Worm (Caenorhabditis elegans): ENCODE results near the gene gpa-10.

Gene gpa-10

ce11 chrV:6875795-6876194, 21.2 kb upstream of the gpa-10 start:
- TF ChIP-seq unc-62 (GFP tag; optimal IDR thresholded peaks at IDR 0.05) = no peak

- no peak for TF ChIP-seq unc-62 (GFP tag; optimal IDR thresholded peaks at IDR 0.05)
Observed at ce11 chrV:6874735-6875134, 20.1 kb upstream of the gpa-10 start.

- TF ChIP-seq unc-62 (GFP tag; optimal IDR thresholded peaks at IDR 0.05) = no peak
Observed at ce11 chrV:6870004-6870403, 15.4 kb upstream of the gpa-10 start, which contains the start of gene frpr-18. frpr-18 (plus strand) TSS chrV:6870304.

- no peak for TF ChIP-seq unc-62 (GFP tag; optimal IDR thresholded peaks at IDR 0.05)
Observed at ce11 chrV:6846507-6846906, 8.1 kb downstream of the gpa-10 start, which contains the start of gene lgc-54. lgc-54 (minus strand) TSS chrV:6846607.

ce11 chrV:6842437-6842836, 12.2 kb downstream of the gpa-10 start, which contains the start of gene T15B7.1:
T15B7.1 (plus strand) TSS chrV:6842737.
- TF ChIP-seq unc-62 (GFP tag; optimal IDR thresholded peaks at IDR 0.05) = no peak

- no peak for TF ChIP-seq unc-62 (GFP tag; optimal IDR thresholded peaks at IDR 0.05)
Observed at ce11 chrV:6839008-6839407, 15.6 kb downstream of the gpa-10 start, which contains the start of gene hpo-8. hpo-8 (plus strand) TSS chrV:6839289.

- TF ChIP-seq unc-62 (GFP tag; optimal IDR thresholded peaks at IDR 0.05) = no peak
Observed at ce11 chrV:6838599-6838998, 16.0 kb downstream of the gpa-10 start, which contains the start of gene T15B7.15. T15B7.15 (minus strand) TSS chrV:6838665.

ce11 chrV:6836036-6836435, 18.6 kb downstream of the gpa-10 start:
- TF ChIP-seq unc-62 (GFP tag; optimal IDR thresholded peaks at IDR 0.05) = no peak

- TF ChIP-seq unc-62 (GFP tag; optimal IDR thresholded peaks at IDR 0.05) = no peak
Observed at ce11 chrV:6835242-6835641, 19.4 kb downstream of the gpa-10 start, which contains the start of the genes T15B7.14 and col-143. T15B7.14 (minus strand) TSS chrV:6835342. col-143 (plus strand) TSS chrV:6835635.

- no peak for TF ChIP-seq unc-62 (GFP tag; optimal IDR thresholded peaks at IDR 0.05)
Observed at ce11 chrV:6831539-6831938, 23.1 kb downstream of the gpa-10 start.

ce11 chrV:6830755-6831227, 23.8 kb downstream of the gpa-10 start, which contains the start of gene col-142:
col-142 (plus strand) TSS chrV:6831177.
- no peak for TF ChIP-seq unc-62 (GFP tag; optimal IDR thresholded peaks at IDR 0.05)

- no peak for TF ChIP-seq unc-62 (GFP tag; optimal IDR thresholded peaks at IDR 0.05)
Observed at ce11 chrV:6830075-6830474, 24.5 kb downstream of the gpa-10 start.

- no peak for TF ChIP-seq unc-62 (GFP tag; optimal IDR thresholded peaks at IDR 0.05)
Observed at ce11 chrV:6829404-6829803, 25.2 kb downstream of the gpa-10 start, which contains the start of gene col-141. col-141 (plus strand) TSS chrV:6829704.

ce11 chrV:6828786-6829185, 25.8 kb downstream of the gpa-10 start, which contains the start of gene dmsr-15:
dmsr-15 (minus strand) TSS chrV:6828886.
- no peak for TF ChIP-seq unc-62 (GFP tag; optimal IDR thresholded peaks at IDR 0.05)

- TF ChIP-seq unc-62 (GFP tag; optimal IDR thresholded peaks at IDR 0.05) = no peak
Observed at ce11 chrV:6823432-6823831, 31.2 kb downstream of the gpa-10 start.

- TF ChIP-seq unc-62 (GFP tag; optimal IDR thresholded peaks at IDR 0.05) = no peak
Observed at ce11 chrV:6821509-6821908, 33.1 kb downstream of the gpa-10 start, which contains the start of gene T15B7.8. T15B7.8 (plus strand) TSS chrV:6821809.

- no peak for TF ChIP-seq unc-62 (GFP tag; optimal IDR thresholded peaks at IDR 0.05)
Observed at ce11 chrV:6819812-6820211, 34.8 kb downstream of the gpa-10 start, which contains the start of gene dmsr-13. dmsr-13 (minus strand) TSS chrV:6819912.
